Worm (Caenorhabditis elegans) whole organism, young adult: ENCODE results near the gene gon-14.

Experiments used
- B0019.2 ChIP-seq: fragments of 200-800 bp; sonication (Bioruptor generic); conservative IDR thresholded peaks from 2 replicates; pipeline ENCODE4 v1.3.6; 2022; ENCODE audit warnings: missing genetic modification reagents, missing genetic modification characterization, missing compliant biosample characterization
- D2030.7 ChIP-seq: fragments of 200-800 bp; sonication (Bioruptor generic); IDR thresholded peaks from 2 replicates; pipeline ENCODE4 v1.3.6; 2022; ENCODE audit warnings: missing genetic modification reagents, missing genetic modification characterization, missing compliant biosample characterization
- F37B4.10 ChIP-seq: fragments of 200-800 bp; sonication (Bioruptor generic); IDR thresholded peaks from 2 replicates; pipeline ENCODE4 v1.3.6; 2022; ENCODE audit warnings: missing genetic modification characterization, missing compliant biosample characterization
- F49E8.2 ChIP-seq: sonication (generic microtip); optimal IDR thresholded peaks from 3 replicates; lab custom pipeline; 2017; ENCODE audit warnings: missing genetic modification characterization, mild to moderate bottlenecking, missing compliant biosample characterization, antibody characterized with exemption, moderate library complexity; ENCODE audit not compliant: insufficient read depth
- F57C9.4 ChIP-seq: sonication (generic microtip); optimal IDR thresholded peaks from 2 replicates; lab custom pipeline; 2017; ENCODE audit warnings: mild to moderate bottlenecking, missing genetic modification characterization, missing compliant biosample characterization
- T07F8.4 ChIP-seq: sonication (generic microtip); optimal IDR thresholded peaks from 2 replicates; lab custom pipeline; 2016; ENCODE audit warnings: mild to moderate bottlenecking, missing genetic modification characterization, moderate library complexity, missing compliant biosample characterization
- Y53G8AR.9 ChIP-seq: fragments of 200-800 bp; sonication (Bioruptor generic); conservative IDR thresholded peaks from 2 replicates; pipeline ENCODE4 v1.3.6; 2022; ENCODE audit warnings: missing genetic modification reagents, missing genetic modification characterization, missing compliant biosample characterization
- ZK185.1 ChIP-seq: sonication (generic microtip); optimal IDR thresholded peaks from 2 replicates; lab custom pipeline; 2016; ENCODE audit warnings: mild to moderate bottlenecking, missing genetic modification characterization, missing compliant biosample characterization; ENCODE audit not compliant: poor library complexity, severe bottlenecking
- akir-1 ChIP-seq: fragments of 200-800 bp; sonication (Bioruptor generic); optimal IDR thresholded peaks from 2 replicates; lab custom pipeline; 2018; ENCODE audit warnings: mild to moderate bottlenecking, missing genetic modification characterization, moderate library complexity, missing compliant biosample characterization
- atf-7 ChIP-seq: sonication (generic microtip); optimal IDR thresholded peaks from 2 replicates; lab custom pipeline; 2017; ENCODE audit warnings: mild to moderate bottlenecking, missing genetic modification characterization, missing compliant biosample characterization
- athp-1 ChIP-seq: sonication (generic microtip); optimal IDR thresholded peaks from 2 replicates; lab custom pipeline; 2017; ENCODE audit warnings: mild to moderate bottlenecking, missing genetic modification characterization, missing compliant biosample characterization
- cebp-1 ChIP-seq, 2 experiments: fragments of 200-800 bp in 1 of 2; sonication (Bioruptor generic) in 1 of 2; sonication (generic microtip) in 1 of 2; IDR thresholded peaks in 1 of 2; optimal IDR thresholded peaks in 1 of 2; 2 replicates each; pipeline versions ENCODE4 v1.3.6 to Lab custom; 2017 to 2022; ENCODE audit warnings: missing compliant biosample characterization in 2 of 2, missing genetic modification characterization in 2 of 2, mild to moderate bottlenecking in 1 of 2, missing genetic modification reagents in 1 of 2, moderate library complexity in 1 of 2
- cebp-2 ChIP-seq: fragments of 200-800 bp; sonication (Bioruptor generic); IDR thresholded peaks from 2 replicates; pipeline ENCODE4 v1.3.6; 2022; ENCODE audit warnings: missing genetic modification characterization, missing compliant biosample characterization
- ceh-40 ChIP-seq: fragments of 200-800 bp; sonication (Bioruptor generic); IDR thresholded peaks from 2 replicates; pipeline ENCODE4 v1.3.6; 2022; ENCODE audit warnings: missing genetic modification characterization, missing compliant biosample characterization
- die-1 ChIP-seq: sonication (generic microtip); optimal IDR thresholded peaks from 2 replicates; lab custom pipeline; 2016; ENCODE audit warnings: missing genotype, mild to moderate bottlenecking, missing genetic modification characterization, missing compliant biosample characterization
- dox-1 ChIP-seq: fragments of 200-800 bp; sonication (Bioruptor generic); IDR thresholded peaks from 2 replicates; pipeline ENCODE4 v1.3.6; 2022; ENCODE audit warnings: missing genetic modification reagents, missing genetic modification characterization, missing compliant biosample characterization
- dpl-1 ChIP-seq: fragments of 150-350 bp; optimal IDR thresholded peaks from 2 replicates; lab custom pipeline; 2014; ENCODE audit warnings: missing biosample characterization, missing genetic modification reagents, missing genetic modification characterization
- efl-1 ChIP-seq: fragments of 150-350 bp; optimal IDR thresholded peaks from 2 replicates; lab custom pipeline; 2014; ENCODE audit warnings: missing biosample characterization, missing genetic modification reagents, missing genetic modification characterization
- egl-44 ChIP-seq: fragments of 200-800 bp; sonication (Bioruptor generic); IDR thresholded peaks from 2 replicates; pipeline ENCODE4 v1.3.6; 2022; ENCODE audit warnings: missing genetic modification reagents, missing genetic modification characterization, missing compliant biosample characterization
- ets-4 ChIP-seq: fragments of 200-800 bp; sonication (Bioruptor generic); optimal IDR thresholded peaks from 2 replicates; lab custom pipeline; 2018; ENCODE audit warnings: mild to moderate bottlenecking, missing genetic modification characterization, missing compliant biosample characterization
- lag-1 ChIP-seq: fragments of 200-800 bp; sonication (Bioruptor generic); IDR thresholded peaks from 2 replicates; pipeline ENCODE4 v1.3.6; 2022; ENCODE audit warnings: missing genetic modification reagents, missing genetic modification characterization, missing compliant biosample characterization
- let-526 ChIP-seq: fragments of 200-800 bp; sonication (Bioruptor generic); IDR thresholded peaks from 2 replicates; pipeline ENCODE4 v1.3.6; 2022; ENCODE audit warnings: missing genetic modification reagents, missing genetic modification characterization, missing compliant biosample characterization
- let-607 ChIP-seq, 2 experiments: fragments of 200-800 bp in 1 of 2; sonication (Bioruptor generic) in 1 of 2; sonication (generic microtip) in 1 of 2; optimal IDR thresholded peaks; 2 replicates each; lab custom pipeline; 2016 to 2018; ENCODE audit warnings: mild to moderate bottlenecking in 2 of 2, missing compliant biosample characterization in 2 of 2, missing genetic modification characterization in 2 of 2, moderate library complexity in 2 of 2, missing genotype in 1 of 2
- lin-26 ChIP-seq: fragments of 200-800 bp; sonication (Bioruptor generic); IDR thresholded peaks from 2 replicates; pipeline ENCODE4 v1.3.6; 2022; ENCODE audit warnings: missing genetic modification reagents, missing genetic modification characterization, missing compliant biosample characterization
- lin-54 ChIP-seq: fragments of 200-800 bp; sonication (Bioruptor generic); optimal IDR thresholded peaks from 2 replicates; lab custom pipeline; 2018; ENCODE audit warnings: mild to moderate bottlenecking, missing genetic modification characterization, missing compliant biosample characterization
- lsl-1 ChIP-seq: fragments of 200-800 bp; sonication (Bioruptor generic); optimal IDR thresholded peaks from 2 replicates; lab custom pipeline; 2018; ENCODE audit warnings: mild to moderate bottlenecking, missing genetic modification characterization, moderate library complexity, missing compliant biosample characterization
- madf-10 ChIP-seq: sonication (generic microtip); optimal IDR thresholded peaks from 2 replicates; lab custom pipeline; 2016; ENCODE audit warnings: mild to moderate bottlenecking, missing genetic modification characterization, missing compliant biosample characterization
- madf-3 ChIP-seq: fragments of 200-800 bp; sonication (Bioruptor generic); IDR thresholded peaks from 2 replicates; pipeline ENCODE4 v1.3.6; 2022; ENCODE audit warnings: missing genetic modification reagents, missing genetic modification characterization, missing compliant biosample characterization
- madf-6 ChIP-seq: fragments of 200-800 bp; sonication (Bioruptor generic); IDR thresholded peaks from 2 replicates; pipeline ENCODE4 v1.3.6; 2022; ENCODE audit warnings: missing genetic modification reagents, missing genetic modification characterization, missing compliant biosample characterization
- madf-8 ChIP-seq: fragments of 200-800 bp; sonication (Bioruptor generic); conservative IDR thresholded peaks from 2 replicates; pipeline ENCODE4 v1.3.6; 2022; ENCODE audit warnings: missing genetic modification reagents, missing genetic modification characterization, missing compliant biosample characterization
- nfyb-1 ChIP-seq: fragments of 200-800 bp; sonication (Bioruptor generic); IDR thresholded peaks from 2 replicates; pipeline ENCODE4 v1.3.6; 2022; ENCODE audit warnings: missing genetic modification reagents, missing genetic modification characterization, missing compliant biosample characterization
- nhr-80 ChIP-seq: sonication (generic microtip); optimal IDR thresholded peaks from 2 replicates; lab custom pipeline; 2016; ENCODE audit warnings: missing genetic modification characterization, missing compliant biosample characterization
- nhr-90 ChIP-seq: sonication (generic microtip); optimal IDR thresholded peaks from 2 replicates; lab custom pipeline; 2016; ENCODE audit warnings: missing genotype, mild to moderate bottlenecking, missing genetic modification characterization, missing compliant biosample characterization
- rpc-1 ChIP-seq, 2 experiments: fragments of 150-350 bp in 1 of 2; sonication (generic microtip) in 1 of 2; optimal IDR thresholded peaks; 2 replicates each; lab custom pipeline; 2014 to 2018; ENCODE audit warnings: missing biosample characterization in 1 of 2, missing genetic modification characterization in 1 of 2, missing genetic modification reagents in 1 of 2, missing genotype in 1 of 2
- snpc-1.1 ChIP-seq: sonication (generic microtip); optimal IDR thresholded peaks from 2 replicates; lab custom pipeline; 2017; ENCODE audit warnings: missing genetic modification characterization, mild to moderate bottlenecking, missing compliant biosample characterization, antibody characterized with exemption, moderate library complexity, missing genotype, missing genetic modification reagents; ENCODE audit not compliant: insufficient read depth
- snpc-4 ChIP-seq, 5 experiments: fragments of 150-350 bp in 1 of 5; sonication (generic microtip) in 4 of 5; optimal IDR thresholded peaks; 2 replicates each; lab custom pipeline; 2014 to 2018; ENCODE audit warnings: missing genetic modification characterization in 5 of 5, missing biosample characterization in 3 of 5, antibody characterized with exemption in 2 of 5, mild to moderate bottlenecking in 2 of 5, missing compliant biosample characterization in 2 of 5, missing genotype in 2 of 5, moderate library complexity in 2 of 5, missing genetic modification reagents in 1 of 5
- tbx-9 ChIP-seq: sonication (generic microtip); optimal IDR thresholded peaks from 2 replicates; lab custom pipeline; 2016; ENCODE audit warnings: borderline replicate concordance, missing genetic modification characterization, inconsistent platforms, missing compliant biosample characterization
- zim-3 ChIP-seq: sonication (generic microtip); optimal IDR thresholded peaks from 2 replicates; lab custom pipeline; 2017; ENCODE audit warnings: mild to moderate bottlenecking, missing genetic modification characterization, moderate library complexity, missing compliant biosample characterization
- ztf-22 ChIP-seq: fragments of 200-800 bp; sonication (Bioruptor generic); optimal IDR thresholded peaks from 2 replicates; lab custom pipeline; 2018; ENCODE audit warnings: mild to moderate bottlenecking, missing genetic modification characterization, moderate library complexity, missing compliant biosample characterization

gon-14 gene

ce11 chrV:6616294-6616693, 5.3 kb upstream of the gon-14 start:
- TF ChIP-seq ceh-40 (GFP tag; lab: Robert Waterston, UW) (no peak), zim-3 (no peak), lag-1 (GFP tag; lab: Robert Waterston, UW) (no peak), snpc-1.1 (tag; lab: Kevin White, UChicago) (no peak), nfyb-1 (GFP tag; lab: Robert Waterston, UW) (no peak), rpc-1 (optimal IDR thresholded peaks at IDR 0.05; lab: Kevin White, UChicago) (no peak), rpc-1 (tag; optimal IDR thresholded peaks at IDR 0.05; lab: Kevin White, UChicago) (no peak), athp-1 (tag; lab: Kevin White, UChicago) (no peak), nhr-80 (tag; lab: Kevin White, UChicago) (peak; percentile 23)

- no peak for TF ChIP-seq Y53G8AR.9 (GFP tag; lab: Robert Waterston, UW)
- TF ChIP-seq cebp-2 (GFP tag; lab: Robert Waterston, UW): 0 out of 2 replicates have a peak, but pooled peaks have one; percentile 53
- TF ChIP-seq, all 124 proteins: peak for 1
Measured at ce11 chrV:6614968-6615367, 4.0 kb upstream of the gon-14 start.

ce11 chrV:6614152-6614734, 3.3 kb upstream of the gon-14 start, which contains the start of gene cpr-4:
Gene cpr-4, plus strand, starts transcription at chrV:6614674.
- TF ChIP-seq cebp-1 (GFP tag; IDR thresholded peaks at IDR 0.05; lab: Robert Waterston, UW) (no peak), cebp-1 (tag; optimal IDR thresholded peaks at IDR 0.05; lab: Kevin White, UChicago) (peak; percentile 57), die-1 (no peak), akir-1 (GFP tag; lab: Kevin White, UChicago) (no peak), let-607 (tag; optimal IDR thresholded peaks at IDR 0.05; lab: Kevin White, UChicago) (peak in 1 of 2 experiments; percentile 57), nfyb-1 (GFP tag; lab: Robert Waterston, UW) (0 out of 2 replicates have a peak, but pooled peaks have one; percentile 30), ZK185.1 (tag; lab: Kevin White, UChicago) (no peak), F37B4.10 (GFP tag; lab: Robert Waterston, UW) (no peak), ets-4 (GFP tag; lab: Kevin White, UChicago) (peak; percentile 73), atf-7 (tag; lab: Kevin White, UChicago) (peak; percentile 65), ztf-22 (GFP tag; lab: Kevin White, UChicago) (peak; percentile 73), nhr-80 (tag; lab: Kevin White, UChicago) (peak; percentile 99), madf-10 (tag; lab: Kevin White, UChicago) (peak; percentile 40), F57C9.4 (tag; lab: Kevin White, UChicago) (no peak), T07F8.4 (no peak), nhr-90 (tag; lab: Kevin White, UChicago) (peak; percentile 12), B0019.2 (no peak), egl-44 (GFP tag; lab: Robert Waterston, UW) (peak; percentile 75; the same call in 1 of the 2 replicates)
- TF ChIP-seq, all 124 proteins: peak for 10

- TF ChIP-seq efl-1 (GFP tag; lab: Kevin White, UChicago) (peak; percentile 75), madf-8 (GFP tag; lab: Robert Waterston, UW) (peak; percentile 92), lag-1 (GFP tag; lab: Robert Waterston, UW) (no peak), egl-44 (GFP tag; lab: Robert Waterston, UW) (no peak), madf-3 (GFP tag; lab: Robert Waterston, UW) (no peak), D2030.7 (GFP tag; lab: Robert Waterston, UW) (peak; percentile 24; the same call in 1 of the 2 replicates), die-1 (no peak), let-526 (no peak), B0019.2 (0 out of 2 replicates have a peak, but pooled peaks have one; percentile 15), lin-26 (GFP tag; lab: Robert Waterston, UW) (no peak), tbx-9 (no peak), atf-7 (tag; lab: Kevin White, UChicago) (no peak), dox-1 (GFP tag; lab: Robert Waterston, UW) (0 out of 2 replicates have a peak, but pooled peaks have one; percentile 12), madf-6 (GFP tag; lab: Robert Waterston, UW) (peak; percentile 95), snpc-4 (GFP tag; optimal IDR thresholded peaks at IDR 0.05; lab: Kevin White, UChicago) (no peak), snpc-4 (tag; optimal IDR thresholded peaks at IDR 0.05; lab: Kevin White, UChicago) (peak in 1 of 4 experiments; percentile 1), dpl-1 (GFP tag; lab: Kevin White, UChicago) (peak; percentile 42), lsl-1 (GFP tag; lab: Kevin White, UChicago) (peak; percentile 91), lin-54 (GFP tag; lab: Kevin White, UChicago) (peak; percentile 69), F49E8.2 (peak; percentile 0)
Measured at ce11 chrV:6611504-6611903, 546 bp upstream of the gon-14 start.
